Worm (Caenorhabditis elegans) whole organism, young adult: ENCODE data around the gene phdh-1.
A peak's percentile ranks its signal among the peaks of the same experiment; 100 is the strongest.

Experiments used
- B0261.1 ChIP-seq: sonication (generic microtip); optimal IDR thresholded peaks from 2 replicates; lab custom pipeline; 2016; ENCODE audit warnings: mild to moderate bottlenecking, missing genetic modification characterization, moderate library complexity, missing compliant biosample characterization
- B0336.3 ChIP-seq: fragments of 200-800 bp; sonication (Bioruptor generic); IDR thresholded peaks from 2 replicates; pipeline ENCODE4 v1.3.6; 2022; ENCODE audit warnings: missing genetic modification characterization, missing compliant biosample characterization
- D2030.7 ChIP-seq: fragments of 200-800 bp; sonication (Bioruptor generic); IDR thresholded peaks from 2 replicates; pipeline ENCODE4 v1.3.6; 2022; ENCODE audit warnings: missing genetic modification reagents, missing genetic modification characterization, missing compliant biosample characterization
- F23B12.7 ChIP-seq: sonication (generic microtip); optimal IDR thresholded peaks from 2 replicates; lab custom pipeline; 2017; ENCODE audit warnings: missing genetic modification characterization, mild to moderate bottlenecking, missing compliant biosample characterization, antibody characterized with exemption, moderate library complexity; ENCODE audit not compliant: insufficient read depth
- F33H1.4 ChIP-seq: fragments of 200-800 bp; sonication (Bioruptor generic); IDR thresholded peaks from 2 replicates; pipeline ENCODE4 v1.3.6; 2022; ENCODE audit warnings: missing genetic modification reagents, missing genetic modification characterization, missing compliant biosample characterization
- K12H6.12 ChIP-seq: fragments of 200-800 bp; sonication (Bioruptor generic); optimal IDR thresholded peaks from 2 replicates; lab custom pipeline; 2018; ENCODE audit warnings: mild to moderate bottlenecking, missing genetic modification characterization, missing compliant biosample characterization
- T07F8.4 ChIP-seq: sonication (generic microtip); optimal IDR thresholded peaks from 2 replicates; lab custom pipeline; 2016; ENCODE audit warnings: mild to moderate bottlenecking, missing genetic modification characterization, moderate library complexity, missing compliant biosample characterization
- Y53G8AR.9 ChIP-seq: fragments of 200-800 bp; sonication (Bioruptor generic); conservative IDR thresholded peaks from 2 replicates; pipeline ENCODE4 v1.3.6; 2022; ENCODE audit warnings: missing genetic modification reagents, missing genetic modification characterization, missing compliant biosample characterization
- Y56A3A.18 ChIP-seq: fragments of 200-800 bp; sonication (Bioruptor generic); IDR thresholded peaks from 2 replicates; pipeline ENCODE4 v1.3.6; 2022; ENCODE audit warnings: missing genetic modification reagents, missing genetic modification characterization, missing compliant biosample characterization
- Y79H2A.3 ChIP-seq: fragments of 200-800 bp; sonication (Bioruptor generic); conservative IDR thresholded peaks from 2 replicates; pipeline ENCODE4 v1.3.6; 2022; ENCODE audit warnings: missing genetic modification reagents, missing genetic modification characterization, missing compliant biosample characterization
- ama-1 ChIP-seq, 3 experiments: fragments of 150-350 bp in 1 of 3; sonication (generic microtip) in 2 of 3; optimal IDR thresholded peaks; 2 replicates each; lab custom pipeline; 2014 to 2018; ENCODE audit warnings: missing biosample characterization in 2 of 3, missing genetic modification characterization in 2 of 3, missing genetic modification reagents in 2 of 3
- aptf-2 ChIP-seq: fragments of 200-800 bp; sonication (Bioruptor generic); conservative IDR thresholded peaks from 2 replicates; pipeline ENCODE4 v1.3.6; 2022; ENCODE audit warnings: missing genetic modification reagents, missing genetic modification characterization, missing compliant biosample characterization
- atf-7 ChIP-seq: sonication (generic microtip); optimal IDR thresholded peaks from 2 replicates; lab custom pipeline; 2017; ENCODE audit warnings: mild to moderate bottlenecking, missing genetic modification characterization, missing compliant biosample characterization
- attf-3 ChIP-seq: fragments of 200-800 bp; sonication (Bioruptor generic); conservative IDR thresholded peaks from 2 replicates; pipeline ENCODE4 v1.3.6; 2022; ENCODE audit warnings: missing genetic modification reagents, missing genetic modification characterization, missing compliant biosample characterization
- attf-5 ChIP-seq: fragments of 200-800 bp; sonication (Bioruptor generic); optimal IDR thresholded peaks from 2 replicates; lab custom pipeline; 2018; ENCODE audit warnings: mild to moderate bottlenecking, missing genetic modification characterization, missing compliant biosample characterization
- attf-6 ChIP-seq: fragments of 200-800 bp; sonication (Bioruptor generic); IDR thresholded peaks from 2 replicates; pipeline ENCODE4 v1.3.6; 2022; ENCODE audit warnings: missing genetic modification reagents, missing genetic modification characterization, missing compliant biosample characterization
- ccch-3 ChIP-seq: fragments of 200-800 bp; sonication (Bioruptor generic); optimal IDR thresholded peaks from 2 replicates; lab custom pipeline; 2018; ENCODE audit warnings: mild to moderate bottlenecking, missing genetic modification characterization, missing compliant biosample characterization
- cebp-1 ChIP-seq, 2 experiments: fragments of 200-800 bp in 1 of 2; sonication (Bioruptor generic) in 1 of 2; sonication (generic microtip) in 1 of 2; IDR thresholded peaks in 1 of 2; optimal IDR thresholded peaks in 1 of 2; 2 replicates each; pipeline versions ENCODE4 v1.3.6 to Lab custom; 2017 to 2022; ENCODE audit warnings: missing compliant biosample characterization in 2 of 2, missing genetic modification characterization in 2 of 2, mild to moderate bottlenecking in 1 of 2, missing genetic modification reagents in 1 of 2, moderate library complexity in 1 of 2
- cebp-2 ChIP-seq: fragments of 200-800 bp; sonication (Bioruptor generic); IDR thresholded peaks from 2 replicates; pipeline ENCODE4 v1.3.6; 2022; ENCODE audit warnings: missing genetic modification characterization, missing compliant biosample characterization
- ceh-58 ChIP-seq: fragments of 200-800 bp; sonication (Bioruptor generic); IDR thresholded peaks from 2 replicates; pipeline ENCODE4 v1.3.6; 2022; ENCODE audit warnings: missing genetic modification characterization, missing compliant biosample characterization
- dox-1 ChIP-seq: fragments of 200-800 bp; sonication (Bioruptor generic); IDR thresholded peaks from 2 replicates; pipeline ENCODE4 v1.3.6; 2022; ENCODE audit warnings: missing genetic modification reagents, missing genetic modification characterization, missing compliant biosample characterization
- dpl-1 ChIP-seq: fragments of 150-350 bp; optimal IDR thresholded peaks from 2 replicates; lab custom pipeline; 2014; ENCODE audit warnings: missing biosample characterization, missing genetic modification reagents, missing genetic modification characterization
- egl-18 ChIP-seq: fragments of 200-800 bp; sonication (Bioruptor generic); IDR thresholded peaks from 2 replicates; pipeline ENCODE4 v1.3.6; 2022; ENCODE audit warnings: missing genetic modification reagents, missing genetic modification characterization, missing compliant biosample characterization
- egrh-3 ChIP-seq: fragments of 200-800 bp; sonication (Bioruptor generic); IDR thresholded peaks from 2 replicates; pipeline ENCODE4 v1.3.6; 2022; ENCODE audit warnings: missing genetic modification reagents, missing genetic modification characterization, missing compliant biosample characterization
- hmg-20 ChIP-seq: fragments of 200-800 bp; sonication (Bioruptor generic); IDR thresholded peaks from 2 replicates; pipeline ENCODE4 v1.3.6; 2022; ENCODE audit warnings: missing genetic modification reagents, missing genetic modification characterization, missing compliant biosample characterization
- hrde-1 ChIP-seq: sonication (generic microtip); optimal IDR thresholded peaks from 2 replicates; lab custom pipeline; 2016; ENCODE audit warnings: missing genetic modification characterization, mild to moderate bottlenecking, missing compliant biosample characterization, moderate library complexity, missing genotype, missing genetic modification reagents, borderline replicate concordance
- hsf-1 ChIP-seq: fragments of 200-800 bp; sonication (Bioruptor generic); IDR thresholded peaks from 2 replicates; pipeline ENCODE4 v1.3.6; 2022; ENCODE audit warnings: missing genetic modification reagents, missing genetic modification characterization, missing compliant biosample characterization
- let-526 ChIP-seq: fragments of 200-800 bp; sonication (Bioruptor generic); IDR thresholded peaks from 2 replicates; pipeline ENCODE4 v1.3.6; 2022; ENCODE audit warnings: missing genetic modification reagents, missing genetic modification characterization, missing compliant biosample characterization
- let-607 ChIP-seq, 2 experiments: fragments of 200-800 bp in 1 of 2; sonication (Bioruptor generic) in 1 of 2; sonication (generic microtip) in 1 of 2; optimal IDR thresholded peaks; 2 replicates each; lab custom pipeline; 2016 to 2018; ENCODE audit warnings: mild to moderate bottlenecking in 2 of 2, missing compliant biosample characterization in 2 of 2, missing genetic modification characterization in 2 of 2, moderate library complexity in 2 of 2, missing genotype in 1 of 2
- lin-40 ChIP-seq: sonication (generic microtip); optimal IDR thresholded peaks from 2 replicates; lab custom pipeline; 2016; ENCODE audit warnings: missing genetic modification characterization, mild to moderate bottlenecking, missing compliant biosample characterization, missing genotype, missing genetic modification reagents
- lin-54 ChIP-seq: fragments of 200-800 bp; sonication (Bioruptor generic); optimal IDR thresholded peaks from 2 replicates; lab custom pipeline; 2018; ENCODE audit warnings: mild to moderate bottlenecking, missing genetic modification characterization, missing compliant biosample characterization
- lsy-27 ChIP-seq: sonication (generic microtip); optimal IDR thresholded peaks from 2 replicates; lab custom pipeline; 2017; ENCODE audit warnings: missing genetic modification characterization, mild to moderate bottlenecking, missing compliant biosample characterization, antibody characterized with exemption, missing genotype, borderline replicate concordance; ENCODE audit not compliant: insufficient read depth
- madf-3 ChIP-seq: fragments of 200-800 bp; sonication (Bioruptor generic); IDR thresholded peaks from 2 replicates; pipeline ENCODE4 v1.3.6; 2022; ENCODE audit warnings: missing genetic modification reagents, missing genetic modification characterization, missing compliant biosample characterization
- nhr-120 ChIP-seq: fragments of 200-800 bp; sonication (Bioruptor generic); IDR thresholded peaks from 2 replicates; pipeline ENCODE4 v1.3.6; 2022; ENCODE audit warnings: missing genetic modification characterization, missing compliant biosample characterization
- nhr-80 ChIP-seq: sonication (generic microtip); optimal IDR thresholded peaks from 2 replicates; lab custom pipeline; 2016; ENCODE audit warnings: missing genetic modification characterization, missing compliant biosample characterization
- nhr-90 ChIP-seq: sonication (generic microtip); optimal IDR thresholded peaks from 2 replicates; lab custom pipeline; 2016; ENCODE audit warnings: missing genotype, mild to moderate bottlenecking, missing genetic modification characterization, missing compliant biosample characterization
- rpc-1 ChIP-seq, 2 experiments: fragments of 150-350 bp in 1 of 2; sonication (generic microtip) in 1 of 2; optimal IDR thresholded peaks; 2 replicates each; lab custom pipeline; 2014 to 2018; ENCODE audit warnings: missing biosample characterization in 1 of 2, missing genetic modification characterization in 1 of 2, missing genetic modification reagents in 1 of 2, missing genotype in 1 of 2
- sdz-38 ChIP-seq: sonication (generic microtip); optimal IDR thresholded peaks from 2 replicates; lab custom pipeline; 2016; ENCODE audit warnings: missing genotype, missing genetic modification characterization, missing compliant biosample characterization
- sea-2 ChIP-seq: fragments of 200-800 bp; sonication (Bioruptor generic); IDR thresholded peaks from 2 replicates; pipeline ENCODE4 v1.3.6; 2022; ENCODE audit warnings: missing genetic modification characterization, missing compliant biosample characterization
- somi-1 ChIP-seq: fragments of 200-800 bp; sonication (Bioruptor generic); optimal IDR thresholded peaks from 2 replicates; lab custom pipeline; 2018; ENCODE audit warnings: mild to moderate bottlenecking, missing genetic modification characterization, missing compliant biosample characterization
- ztf-25 ChIP-seq: fragments of 200-800 bp; sonication (Bioruptor generic); IDR thresholded peaks from 2 replicates; pipeline ENCODE4 v1.3.6; 2022; ENCODE audit warnings: missing genetic modification reagents, missing genetic modification characterization, missing compliant biosample characterization
- ztf-26 ChIP-seq: sonication (generic microtip); optimal IDR thresholded peaks from 2 replicates; lab custom pipeline; 2017; ENCODE audit warnings: missing genetic modification characterization, missing compliant biosample characterization
- ztf-6 ChIP-seq: fragments of 200-800 bp; sonication (Bioruptor generic); IDR thresholded peaks from 2 replicates; pipeline ENCODE4 v1.3.6; 2022; ENCODE audit warnings: missing genetic modification reagents, missing genetic modification characterization, missing compliant biosample characterization

Gene phdh-1

ce11 chrII:13673605-13674193 is 35.4 kb upstream of the phdh-1 start:
- TF ChIP-seq sea-2 (GFP tag; lab: Robert Waterston, UW) (no peak), let-607 (tag; optimal IDR thresholded peaks at IDR 0.05; lab: Kevin White, UChicago) (no peak), sdz-38 (tag; lab: Kevin White, UChicago) (no peak), dpl-1 (GFP tag; lab: Kevin White, UChicago) (no peak), nhr-80 (tag; lab: Kevin White, UChicago) (no peak), F23B12.7 (no peak), B0261.1 (tag; lab: Kevin White, UChicago) (no peak), attf-6 (no peak), somi-1 (GFP tag; lab: Kevin White, UChicago) (peak; percentile 17), egl-18 (GFP tag; lab: Robert Waterston, UW) (no peak), F33H1.4 (no peak), Y56A3A.18 (GFP tag; lab: Robert Waterston, UW) (no peak), lin-40 (tag; lab: Kevin White, UChicago) (no peak), dox-1 (GFP tag; lab: Robert Waterston, UW) (0 out of 2 replicates have a peak, but pooled peaks have one; percentile 4), let-526 (GFP tag; lab: Robert Waterston, UW) (no peak), rpc-1 (optimal IDR thresholded peaks at IDR 0.05; lab: Kevin White, UChicago) (no peak), rpc-1 (tag; optimal IDR thresholded peaks at IDR 0.05; lab: Kevin White, UChicago) (no peak), nhr-120 (GFP tag; lab: Robert Waterston, UW) (no peak), ccch-3 (no peak), attf-5 (GFP tag; lab: Kevin White, UChicago) (no peak), ceh-58 (no peak), Y53G8AR.9 (GFP tag; lab: Robert Waterston, UW) (no peak), hrde-1 (tag; lab: Kevin White, UChicago) (no peak), B0336.3 (GFP tag; lab: Robert Waterston, UW) (no peak), aptf-2 (GFP tag; lab: Robert Waterston, UW) (no peak), atf-7 (no peak), attf-3 (GFP tag; lab: Robert Waterston, UW) (no peak), madf-3 (GFP tag; lab: Robert Waterston, UW) (no peak), K12H6.12 (tag; lab: Kevin White, UChicago) (peak; percentile 24), hmg-20 (no peak), ama-1 (optimal IDR thresholded peaks at IDR 0.05; lab: Kevin White, UChicago) (no peak), ama-1 (GFP tag; optimal IDR thresholded peaks at IDR 0.05; lab: Kevin White, UChicago) (no peak), D2030.7 (GFP tag; lab: Robert Waterston, UW) (no peak), lin-54 (no peak), cebp-2 (GFP tag; lab: Robert Waterston, UW) (no peak), nhr-90 (no peak), ztf-6 (GFP tag; lab: Robert Waterston, UW) (no peak), lsy-27 (no peak), Y79H2A.3 (GFP tag; lab: Robert Waterston, UW) (no peak), egrh-3 (GFP tag; lab: Robert Waterston, UW) (no peak), ztf-25 (GFP tag; lab: Robert Waterston, UW) (no peak), hsf-1 (no peak), cebp-1 (GFP tag; IDR thresholded peaks at IDR 0.05; lab: Robert Waterston, UW) (no peak), cebp-1 (tag; optimal IDR thresholded peaks at IDR 0.05; lab: Kevin White, UChicago) (peak; percentile 21), ztf-26 (peak; percentile 29), T07F8.4 (tag; lab: Kevin White, UChicago) (no peak)
